Worm (Caenorhabditis elegans): ENCODE results near the gene polh-1.

- TF ChIP-seq mab-5 (tag; optimal IDR thresholded peaks at IDR 0.05) (no peak), dmd-4 (tag; optimal IDR thresholded peaks at IDR 0.05) (no peak), elt-1 (tag; optimal IDR thresholded peaks at IDR 0.05) (no peak), ceh-82 (tag; optimal IDR thresholded peaks at IDR 0.05) (no peak), nhr-12 (tag; optimal IDR thresholded peaks at IDR 0.05) (no peak), lsy-2 (tag; optimal IDR thresholded peaks at IDR 0.05) (no peak)
These were observed 707 bp downstream of the polh-1 start for ce11 chrIII:1949362-1949761.

Measured in whole organism, L2 larva.